Worm (Caenorhabditis elegans): ENCODE data around the gene str-87.

- TF ChIP-seq med-1 (GFP tag; optimal IDR thresholded peaks at IDR 0.05; ENCODE audit: insufficient read depth) (no peak), ztf-23 (GFP tag; IDR thresholded peaks at IDR 0.05) (no peak), ztf-29 (GFP tag; IDR thresholded peaks at IDR 0.05) (no peak), klf-2 (GFP tag; conservative IDR thresholded peaks at IDR 0.05) (no peak), flt-1 (GFP tag; IDR thresholded peaks at IDR 0.05) (no peak)
These were observed 15.3 kb upstream of the str-87 start, which contains the start of gene srx-1 for ce11 chrV:9003291-9003690.
